Comparison of ENCODE assay signal across 3 fruit fly cellular contexts in the genomic region with DNA sequence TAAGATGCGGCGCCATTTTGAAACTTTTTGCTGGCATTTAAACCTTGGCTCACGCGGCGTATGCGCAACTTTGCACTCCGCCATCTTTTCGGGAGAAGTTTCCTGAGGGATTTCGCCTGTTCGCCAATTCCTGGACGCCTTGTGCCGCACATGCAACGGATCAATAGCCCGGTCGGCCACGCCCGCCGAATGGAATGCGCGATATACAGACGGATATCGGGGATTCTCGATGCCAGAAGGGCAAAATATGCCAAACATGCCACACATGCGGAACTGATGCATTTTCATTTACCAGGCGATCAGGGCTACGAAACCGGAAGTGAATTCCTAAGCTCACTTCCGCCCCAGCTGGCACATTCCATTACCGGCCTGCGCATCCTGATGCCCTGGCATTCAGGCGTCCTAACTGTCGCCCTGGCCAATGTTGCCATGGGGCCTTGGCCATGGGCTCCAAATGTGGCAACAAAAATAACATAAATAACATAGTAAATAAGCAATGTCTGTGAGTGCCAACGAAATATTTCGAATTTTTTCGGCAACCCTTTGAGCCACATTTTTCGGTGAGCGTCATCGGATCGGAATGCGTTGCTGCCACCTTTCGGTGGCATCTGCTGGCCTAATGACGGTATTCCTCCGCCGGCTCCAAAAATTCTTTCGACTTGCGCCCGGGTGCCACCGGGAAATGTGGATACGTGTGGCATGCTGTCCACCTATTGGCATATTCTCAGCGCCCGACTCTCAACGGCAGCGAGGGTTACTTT.
A peak's percentile ranks its signal among the peaks of the same experiment; 100 is the strongest.
TF ChIP-seq lines count a peak whose summit lies in the region.

No protein-coding gene starts in this region.

- TF ChIP-seq CTCF in whole organism, embryonic (GFP tag; optimal IDR thresholded peaks at IDR 0.05; lab: Kevin White, UChicago), result no peak

TF ChIP-seq in whole organism, embryonic, 481 proteins besides CTCF, POLR2A, EP300 and RAD21 (continues in another document):
- TF ChIP-seq CG15696 (tag; optimal IDR thresholded peaks at IDR 0.05; lab: Kevin White, UChicago) (no peak), CG9876 (GFP tag; optimal IDR thresholded peaks at IDR 0.05; lab: Kevin White, UChicago) (no peak), CG8290 (GFP tag; optimal IDR thresholded peaks at IDR 0.05; lab: Kevin White, UChicago) (no peak), CG8290 (tag; optimal IDR thresholded peaks at IDR 0.05; lab: Kevin White, UChicago) (peak in 1 of 2 experiments; percentile 19), Stat92E (GFP tag; optimal IDR thresholded peaks at IDR 0.05; lab: Kevin White, UChicago) (no peak), C15 (GFP tag; IDR thresholded peaks at IDR 0.05; lab: Robert Waterston, UW) (no peak), lab (GFP tag; optimal IDR thresholded peaks at IDR 0.05; lab: Kevin White, UChicago) (peak; percentile 47), Eip74EF (GFP tag; optimal IDR thresholded peaks at IDR 0.05; lab: Kevin White, UChicago) (no peak), fd64A (GFP tag; optimal IDR thresholded peaks at IDR 0.05; lab: Kevin White, UChicago) (no peak), Sox100B (GFP tag; optimal IDR thresholded peaks at IDR 0.05; lab: Kevin White, UChicago) (no peak), unpg (GFP tag; optimal IDR thresholded peaks at IDR 0.05; lab: Kevin White, UChicago) (no peak), CG18476 (GFP tag; optimal IDR thresholded peaks at IDR 0.05; lab: Kevin White, UChicago) (no peak), Spps (tag; optimal IDR thresholded peaks at IDR 0.05; lab: Kevin White, UChicago) (no peak), ken (GFP tag; IDR thresholded peaks at IDR 0.05; lab: Robert Waterston, UW) (0 out of 3 replicates have a peak, but pooled peaks have one; percentile 8), NfI (GFP tag; optimal IDR thresholded peaks at IDR 0.05; lab: Kevin White, UChicago) (no peak), Awh (GFP tag; IDR thresholded peaks at IDR 0.05; lab: Robert Waterston, UW) (no peak), CG8359 (GFP tag; optimal IDR thresholded peaks at IDR 0.05; lab: Kevin White, UChicago; ENCODE audit: borderline replicate concordance) (no peak), tap (tag; optimal IDR thresholded peaks at IDR 0.05; lab: Kevin White, UChicago) (no peak), CG4424 (GFP tag; optimal IDR thresholded peaks at IDR 0.05; lab: Kevin White, UChicago) (no peak), Nf-YC (tag; optimal IDR thresholded peaks at IDR 0.05; lab: Kevin White, UChicago) (no peak), seq (GFP tag; IDR thresholded peaks at IDR 0.05; lab: Robert Waterston, UW) (no peak), Ets97D (GFP tag; optimal IDR thresholded peaks at IDR 0.05; lab: Kevin White, UChicago) (peak; percentile 70), salm (tag; optimal IDR thresholded peaks at IDR 0.05; lab: Kevin White, UChicago) (no peak), CG1647 (GFP tag; optimal IDR thresholded peaks at IDR 0.05; lab: Kevin White, UChicago) (no peak), HLH4C (GFP tag; IDR thresholded peaks at IDR 0.05; lab: Robert Waterston, UW; ENCODE audit: partially characterized antibody) (no peak), Aef1 (GFP tag; IDR thresholded peaks at IDR 0.05; lab: Robert Waterston, UW) (no peak), gsb (GFP tag; IDR thresholded peaks at IDR 0.05; lab: Robert Waterston, UW) (no peak), toy (GFP tag; IDR thresholded peaks at IDR 0.05; lab: Robert Waterston, UW) (no peak)

TF ChIP-seq in whole organism, prepupa, 60 proteins besides CTCF, POLR2A, EP300 and RAD21:
- TF ChIP-seq svp (GFP tag; lab: Kevin White, UChicago) (peak; percentile 47), Ets96B (tag; optimal IDR thresholded peaks at IDR 0.05; lab: Kevin White, UChicago) (no peak)
TF ChIP-seq in whole organism, prepupa: peak in this region for 1.

TF ChIP-seq in whole organism, pupa, 21 proteins besides CTCF, POLR2A, EP300 and RAD21:
- TF ChIP-seq CG15710 (tag; optimal IDR thresholded peaks at IDR 0.05; lab: Kevin White, UChicago), result no peak
- no peak for TF ChIP-seq CG4496 (GFP tag; IDR thresholded peaks at IDR 0.05; lab: Robert Waterston, UW)
- no peak for TF ChIP-seq CG10348 (GFP tag; IDR thresholded peaks at IDR 0.05; lab: Robert Waterston, UW)
- no peak for TF ChIP-seq Ets98B (GFP tag; IDR thresholded peaks at IDR 0.05; lab: Robert Waterston, UW)
- no peak for TF ChIP-seq CG17806 (tag; optimal IDR thresholded peaks at IDR 0.05; lab: Kevin White, UChicago)
- TF ChIP-seq CG13204 (GFP tag; optimal IDR thresholded peaks at IDR 0.05; lab: Kevin White, UChicago), result no peak
- no peak for TF ChIP-seq CG14655 (GFP tag; optimal IDR thresholded peaks at IDR 0.05; lab: Kevin White, UChicago)
- TF ChIP-seq CG12605 (GFP tag; IDR thresholded peaks at IDR 0.05; lab: Robert Waterston, UW), result 0 out of 2 replicates have a peak, but pooled peaks have one; percentile 2
